Worm (Caenorhabditis elegans) whole organism, early embryonic: ENCODE results near the gene F37C12.10.

ENCODE experiments used
- B0310.2 ChIP-seq: sonication (generic microtip); optimal IDR thresholded peaks from 2 replicates; lab custom pipeline; 2016; ENCODE audit warnings: mild to moderate bottlenecking, missing genetic modification characterization, missing compliant biosample characterization
- F13C5.2 ChIP-seq: sonication (generic microtip); optimal IDR thresholded peaks from 2 replicates; lab custom pipeline; 2017; ENCODE audit warnings: mild to moderate bottlenecking, missing genetic modification characterization, inconsistent platforms, missing compliant biosample characterization
- ets-7 ChIP-seq: sonication (generic microtip); optimal IDR thresholded peaks from 2 replicates; lab custom pipeline; 2016; ENCODE audit warnings: missing genotype, missing genetic modification characterization, missing compliant biosample characterization
- tra-4 ChIP-seq: sonication (generic microtip); optimal IDR thresholded peaks from 2 replicates; lab custom pipeline; 2017; ENCODE audit warnings: missing genetic modification characterization, missing compliant biosample characterization

DNA sequence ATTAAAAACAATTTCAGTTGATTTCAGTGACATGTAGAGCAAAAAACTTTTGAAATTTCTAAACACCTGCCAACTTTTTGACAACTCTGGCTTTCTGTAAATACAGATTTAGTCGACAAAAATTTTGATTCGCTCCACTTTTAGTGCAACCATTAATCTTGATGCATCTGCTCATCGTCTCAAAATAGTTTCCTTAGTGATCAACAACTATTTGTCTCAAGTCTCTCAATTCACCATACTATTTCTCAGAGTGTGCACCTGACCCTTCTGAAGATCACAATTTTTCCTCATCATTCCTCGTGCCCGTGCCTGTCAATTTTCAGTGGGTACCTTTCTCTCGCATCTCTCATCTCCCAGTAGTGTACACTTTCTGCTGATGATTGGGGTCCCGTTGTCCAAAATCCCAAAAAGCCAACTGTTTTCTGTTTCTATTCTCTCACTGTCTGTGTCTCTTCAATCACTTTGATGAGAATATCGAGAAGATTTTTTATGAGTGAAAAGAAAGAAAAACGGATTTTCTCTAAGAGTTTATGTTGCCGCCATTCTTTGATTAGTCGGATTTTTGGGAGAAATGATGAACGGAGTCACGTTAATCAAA is 28.8 kb upstream of the F37C12.10 start:
- TF ChIP-seq ets-7 = no peak
- no peak for TF ChIP-seq tra-4
- TF ChIP-seq B0310.2 (tag; lab: Kevin White, UChicago) = no peak
- TF ChIP-seq F13C5.2 (tag; lab: Kevin White, UChicago) = no peak
